Fruit fly (Drosophila melanogaster) whole organism, embryonic: ENCODE results near the gene CG33203.

ENCODE experiments used
- Awh ChIP-seq: fragments of 200-800 bp; sonication (Bioruptor generic); IDR thresholded peaks from 2 replicates; pipeline ENCODE4, ENCODE4 v1.3.6; 2022; ENCODE audit warnings: missing biosample characterization, missing genetic modification characterization
- BtbVII ChIP-seq: fragments of 200-800 bp; sonication (Bioruptor generic); optimal IDR thresholded peaks from 3 replicates; lab custom pipeline; 2017; ENCODE audit warnings: missing biosample characterization, mild to moderate bottlenecking, missing genetic modification characterization
- CG10267 ChIP-seq: fragments of 200-800 bp; sonication (Bioruptor generic); optimal IDR thresholded peaks from 2 replicates; lab custom pipeline; 2018; ENCODE audit warnings: missing biosample characterization, mild to moderate bottlenecking, missing genetic modification characterization, moderate library complexity
- CG10431 ChIP-seq: fragments of 200-800 bp; sonication (Bioruptor generic); optimal IDR thresholded peaks from 3 replicates; lab custom pipeline; 2018; ENCODE audit warnings: missing biosample characterization, mild to moderate bottlenecking, missing genetic modification characterization
- CG11247 ChIP-seq: fragments of 200-800 bp; sonication (Bioruptor generic); IDR thresholded peaks from 2 replicates; pipeline ENCODE4 v1.3.6; 2022; ENCODE audit warnings: missing biosample characterization, missing genetic modification characterization
- CG11723 ChIP-seq: fragments of 200-800 bp; sonication (Bioruptor generic); optimal IDR thresholded peaks from 2 replicates; lab custom pipeline; 2017; ENCODE audit warnings: missing biosample characterization, mild to moderate bottlenecking, missing genetic modification characterization
- CG2875 ChIP-seq: fragments of 200-800 bp; sonication (Bioruptor generic); optimal IDR thresholded peaks from 2 replicates; lab custom pipeline; 2017; ENCODE audit warnings: missing biosample characterization, mild to moderate bottlenecking, missing genetic modification characterization, missing genetic modification reagents
- CG30020 ChIP-seq: fragments of 200-800 bp; optimal IDR thresholded peaks from 2 replicates; lab custom pipeline; 2019; ENCODE audit warnings: missing biosample characterization, mild to moderate bottlenecking, missing genetic modification characterization, moderate library complexity
- CG3281 ChIP-seq: fragments of 200-800 bp; sonication (Bioruptor generic); optimal IDR thresholded peaks from 3 replicates; lab custom pipeline; 2017; ENCODE audit warnings: missing biosample characterization, mild to moderate bottlenecking, missing genetic modification characterization
- CG4328 ChIP-seq: fragments of 200-800 bp; sonication (Bioruptor generic); optimal IDR thresholded peaks from 3 replicates; lab custom pipeline; 2017; ENCODE audit warnings: missing biosample characterization, missing genetic modification reagents, missing genetic modification characterization
- CG4617 ChIP-seq: fragments of 200-800 bp; sonication (Bioruptor generic); optimal IDR thresholded peaks from 3 replicates; lab custom pipeline; 2016; ENCODE audit warnings: missing biosample characterization, missing genetic modification characterization, borderline replicate concordance
- CG5245 ChIP-seq: fragments of 200-800 bp; sonication (Bioruptor generic); optimal IDR thresholded peaks from 3 replicates; lab custom pipeline; 2016; ENCODE audit warnings: missing biosample characterization, missing genetic modification characterization
- CG7987 ChIP-seq: fragments of 200-800 bp; sonication (Bioruptor generic); optimal IDR thresholded peaks from 2 replicates; lab custom pipeline; 2018; ENCODE audit warnings: missing biosample characterization, mild to moderate bottlenecking, missing genetic modification characterization, moderate library complexity
- Camta ChIP-seq: fragments of 200-800 bp; sonication (Bioruptor generic); optimal IDR thresholded peaks from 2 replicates; lab custom pipeline; 2016; ENCODE audit warnings: missing biosample characterization, missing genetic modification characterization
- Dek ChIP-seq: fragments of 200-800 bp; sonication (Bioruptor generic); optimal IDR thresholded peaks from 3 replicates; lab custom pipeline; 2019; ENCODE audit warnings: missing biosample characterization, mild to moderate bottlenecking, missing genetic modification characterization, moderate library complexity
- Doc3 ChIP-seq: fragments of 200-800 bp; sonication (Bioruptor generic); IDR thresholded peaks from 3 replicates; pipeline ENCODE4 v1.3.6; 2022; ENCODE audit warnings: missing biosample characterization, missing genetic modification characterization; ENCODE audit not compliant: partially characterized antibody
- Gsc ChIP-seq: fragments of 200-800 bp; sonication (Bioruptor generic); IDR thresholded peaks from 2 replicates; pipeline ENCODE4 v1.3.6; 2022; ENCODE audit warnings: missing biosample characterization, missing genetic modification characterization
- HLH3B ChIP-seq: fragments of 200-800 bp; sonication (Bioruptor generic); IDR thresholded peaks from 2 replicates; pipeline ENCODE4 v1.3.6; 2022; ENCODE audit warnings: missing biosample characterization, missing genetic modification characterization
- Hey ChIP-seq: fragments of 200-800 bp; sonication (Bioruptor generic); optimal IDR thresholded peaks from 3 replicates; lab custom pipeline; 2018; ENCODE audit warnings: missing biosample characterization, mild to moderate bottlenecking, missing genetic modification characterization
- Hr51 ChIP-seq, 2 experiments: fragments of 200-800 bp; sonication (Bioruptor generic); optimal IDR thresholded peaks; 2 replicates in 1 of 2; 3 replicates in 1 of 2; lab custom pipeline; 2016 to 2018; ENCODE audit warnings: missing biosample characterization in 2 of 2, missing genetic modification characterization in 2 of 2, mild to moderate bottlenecking in 1 of 2, moderate library complexity in 1 of 2
- Hr78 ChIP-seq, 2 experiments: fragments of 200-800 bp in 1 of 2; fragments of >200 bp in 1 of 2; sonication (Bioruptor generic) in 1 of 2; optimal IDR thresholded peaks; 2 replicates each; lab custom pipeline; 2017 to 2019; ENCODE audit warnings: missing biosample characterization in 2 of 2, missing genetic modification characterization in 2 of 2, mild to moderate bottlenecking in 1 of 2, moderate library complexity in 1 of 2
- Hsf ChIP-seq: fragments of 200-800 bp; sonication (Bioruptor generic); optimal IDR thresholded peaks from 3 replicates; lab custom pipeline; 2016; ENCODE audit warnings: missing biosample characterization, missing genetic modification characterization
- Nf-YB ChIP-seq: fragments of 200-800 bp; sonication (Bioruptor generic); optimal IDR thresholded peaks from 3 replicates; lab custom pipeline; 2019; ENCODE audit warnings: missing biosample characterization, mild to moderate bottlenecking, missing genetic modification characterization, moderate library complexity
- Nf-YC ChIP-seq: fragments of 200-800 bp; optimal IDR thresholded peaks from 3 replicates; lab custom pipeline; 2019; ENCODE audit warnings: missing biosample characterization, mild to moderate bottlenecking, missing genetic modification characterization, moderate library complexity
- Side ChIP-seq: fragments of 200-800 bp; sonication (Bioruptor generic); optimal IDR thresholded peaks from 2 replicates; lab custom pipeline; 2016; ENCODE audit warnings: missing biosample characterization, missing genetic modification characterization
- Six4 ChIP-seq: fragments of 200-800 bp; sonication (Bioruptor generic); optimal IDR thresholded peaks from 2 replicates; lab custom pipeline; 2016; ENCODE audit warnings: missing biosample characterization, missing genetic modification characterization
- TFAM ChIP-seq: fragments of 200-800 bp; sonication (Bioruptor generic); optimal IDR thresholded peaks from 2 replicates; lab custom pipeline; 2017; ENCODE audit warnings: missing biosample characterization, missing genetic modification characterization, inconsistent platforms
- bcd ChIP-seq: fragments of 200-800 bp; sonication (Bioruptor generic); optimal IDR thresholded peaks from 2 replicates; lab custom pipeline; 2017; ENCODE audit warnings: missing biosample characterization, mild to moderate bottlenecking, missing genetic modification characterization
- bigmax ChIP-seq: fragments of 200-800 bp; sonication (Bioruptor generic); optimal IDR thresholded peaks from 2 replicates; lab custom pipeline; 2018; ENCODE audit warnings: missing biosample characterization, mild to moderate bottlenecking, missing genetic modification characterization
- caup ChIP-seq: fragments of 200-800 bp; sonication (Bioruptor generic); optimal IDR thresholded peaks from 3 replicates; lab custom pipeline; 2017; ENCODE audit warnings: missing biosample characterization, mild to moderate bottlenecking, missing genetic modification characterization, moderate library complexity; ENCODE audit not compliant: severe bottlenecking
- dm ChIP-seq: fragments of 200-800 bp; sonication (Bioruptor generic); optimal IDR thresholded peaks from 3 replicates; lab custom pipeline; 2016; ENCODE audit warnings: missing biosample characterization, missing genetic modification characterization
- dmrt99B ChIP-seq: fragments of 200-800 bp; sonication (Bioruptor generic); optimal IDR thresholded peaks from 2 replicates; lab custom pipeline; 2018; ENCODE audit warnings: missing biosample characterization, mild to moderate bottlenecking, missing genetic modification characterization, moderate library complexity
- eve ChIP-seq, 2 experiments: fragments of >200 bp; optimal IDR thresholded peaks; 2 replicates each; lab custom pipeline; 2017; ENCODE audit warnings: missing biosample characterization in 2 of 2, missing genetic modification characterization in 2 of 2
- gem ChIP-seq: fragments of 200-800 bp; sonication (Bioruptor generic); optimal IDR thresholded peaks from 2 replicates; lab custom pipeline; 2019; ENCODE audit warnings: missing biosample characterization, mild to moderate bottlenecking, missing genetic modification characterization, moderate library complexity
- ind ChIP-seq: fragments of 200-800 bp; sonication (Bioruptor generic); optimal IDR thresholded peaks from 3 replicates; lab custom pipeline; 2016; ENCODE audit warnings: missing biosample characterization, missing genetic modification characterization
- jumu ChIP-seq: fragments of 200-800 bp; sonication (Bioruptor generic); optimal IDR thresholded peaks from 3 replicates; lab custom pipeline; 2016; ENCODE audit warnings: missing biosample characterization, missing genetic modification characterization
- nmo ChIP-seq: fragments of 200-800 bp; sonication (Bioruptor generic); optimal IDR thresholded peaks from 2 replicates; lab custom pipeline; 2018; ENCODE audit warnings: missing biosample characterization, mild to moderate bottlenecking, missing genetic modification characterization, moderate library complexity
- ranshi ChIP-seq: fragments of 200-800 bp; sonication (Bioruptor generic); IDR thresholded peaks from 2 replicates; pipeline ENCODE4 v1.3.6; 2022; ENCODE audit warnings: missing biosample characterization, missing genetic modification characterization
- run ChIP-seq: fragments of 200-800 bp; sonication (Bioruptor generic); optimal IDR thresholded peaks from 3 replicates; lab custom pipeline; 2018; ENCODE audit warnings: missing biosample characterization, mild to moderate bottlenecking, missing genetic modification characterization
- slp2 ChIP-seq: fragments of 200-800 bp; sonication (Bioruptor generic); optimal IDR thresholded peaks from 2 replicates; lab custom pipeline; 2016; ENCODE audit warnings: missing biosample characterization, missing genetic modification characterization
- stwl ChIP-seq: fragments of 200-800 bp; sonication (Bioruptor generic); optimal IDR thresholded peaks from 3 replicates; lab custom pipeline; 2018; ENCODE audit warnings: missing biosample characterization, mild to moderate bottlenecking, missing genetic modification characterization, moderate library complexity

The CG33203 gene

DNA sequence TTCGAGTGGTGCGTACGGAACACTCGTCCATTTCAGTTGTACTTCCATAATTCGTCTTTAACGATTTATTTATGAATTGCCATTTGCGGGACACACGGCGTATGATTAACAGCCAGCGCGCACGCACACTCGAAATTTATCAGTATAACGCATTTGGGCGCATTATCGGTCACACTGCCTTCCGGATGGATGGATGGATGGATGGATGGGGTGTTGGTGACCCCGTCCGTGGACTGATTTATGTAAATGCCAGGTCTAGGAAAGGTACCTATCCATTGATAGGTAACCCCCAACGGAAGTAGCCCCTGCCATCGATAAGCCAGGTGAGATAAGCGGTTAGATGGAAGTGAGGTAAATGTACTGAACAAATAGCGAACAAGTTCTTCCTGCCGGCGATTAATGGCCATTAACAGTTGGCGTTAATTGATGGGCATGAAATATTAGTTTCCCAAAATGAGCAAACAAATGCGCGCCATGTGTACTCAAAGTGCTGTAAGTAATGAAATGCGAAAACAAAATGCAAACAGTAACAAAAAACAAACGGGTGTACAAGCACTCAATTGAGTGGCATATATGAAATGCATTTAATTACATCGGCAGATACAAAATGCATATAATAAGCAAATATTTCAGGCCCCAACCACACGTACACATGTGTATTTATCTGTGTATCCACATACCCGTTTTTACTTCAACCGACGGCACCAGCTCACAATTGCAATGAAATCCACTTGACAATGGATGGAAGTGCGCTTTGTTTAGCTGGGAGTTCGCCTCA is 38.6 kb downstream of the CG33203 start (continued):
- TF ChIP-seq stwl (tag; lab: Kevin White, UChicago): no peak
- no peak for TF ChIP-seq CG10431 (GFP tag; lab: Kevin White, UChicago)
- TF ChIP-seq Hsf: no peak
- TF ChIP-seq CG4328 (GFP tag; lab: Kevin White, UChicago): no peak
- TF ChIP-seq eve (GFP tag; optimal IDR thresholded peaks at IDR 0.05; lab: Kevin White, UChicago): peak in 1 of 2 experiments; percentile 54
- TF ChIP-seq bigmax (GFP tag; lab: Kevin White, UChicago): no peak
- TF ChIP-seq CG7987 (GFP tag; lab: Kevin White, UChicago): no peak
- TF ChIP-seq Dek (tag; lab: Kevin White, UChicago): no peak
- no peak for TF ChIP-seq bcd (GFP tag; lab: Kevin White, UChicago)
- no peak for TF ChIP-seq Side
- no peak for TF ChIP-seq Gsc (GFP tag; lab: Robert Waterston, UW)
- no peak for TF ChIP-seq Nf-YC (tag; lab: Kevin White, UChicago)
- no peak for TF ChIP-seq Doc3 (GFP tag; lab: Robert Waterston, UW)
- TF ChIP-seq CG11247 (GFP tag; lab: Robert Waterston, UW): no peak
- TF ChIP-seq BtbVII (GFP tag; lab: Kevin White, UChicago): no peak
- TF ChIP-seq CG30020: no peak
- no peak for TF ChIP-seq Nf-YB (GFP tag; lab: Kevin White, UChicago)
- no peak for TF ChIP-seq Hr51 (GFP tag; optimal IDR thresholded peaks at IDR 0.05; lab: Kevin White, UChicago)
- TF ChIP-seq Camta (GFP tag; lab: Kevin White, UChicago): no peak
- TF ChIP-seq CG10267 (tag; lab: Kevin White, UChicago): no peak
- no peak for TF ChIP-seq ind (GFP tag; lab: Kevin White, UChicago)
- TF ChIP-seq nmo (GFP tag; lab: Kevin White, UChicago): no peak
- no peak for TF ChIP-seq CG5245 (GFP tag; lab: Kevin White, UChicago)
- no peak for TF ChIP-seq CG2875 (GFP tag; lab: Kevin White, UChicago)
- no peak for TF ChIP-seq gem
- TF ChIP-seq dm (GFP tag; lab: Kevin White, UChicago): no peak
- TF ChIP-seq jumu (GFP tag; lab: Kevin White, UChicago): no peak
- TF ChIP-seq Hey (tag; lab: Kevin White, UChicago): peak; percentile 43
- no peak for TF ChIP-seq CG3281
- TF ChIP-seq caup: no peak
- no peak for TF ChIP-seq slp2 (GFP tag; lab: Kevin White, UChicago)
- no peak for TF ChIP-seq Six4 (GFP tag; lab: Kevin White, UChicago)
- TF ChIP-seq HLH3B (GFP tag; lab: Robert Waterston, UW): no peak
- no peak for TF ChIP-seq ranshi (GFP tag; lab: Robert Waterston, UW)
- TF ChIP-seq Hr78 (GFP tag; optimal IDR thresholded peaks at IDR 0.05; lab: Kevin White, UChicago): peak in 1 of 2 experiments; percentile 25
- TF ChIP-seq CG11723: no peak
- TF ChIP-seq dmrt99B: no peak
- no peak for TF ChIP-seq CG4617
- no peak for TF ChIP-seq Awh (GFP tag; lab: Robert Waterston, UW)
- TF ChIP-seq run (tag; lab: Kevin White, UChicago): no peak
- TF ChIP-seq TFAM (GFP tag; lab: Kevin White, UChicago): no peak
